Worm (Caenorhabditis elegans) whole organism, midembryonic: ENCODE measurements around the gene hsb-1.

Experiments
- T22C8.4 ChIP-seq: fragments of 200-800 bp; sonication (Bioruptor generic); IDR thresholded peaks from 2 replicates; pipeline ENCODE4 v1.3.6; 2022; ENCODE audit warnings: missing genetic modification characterization, missing compliant biosample characterization
- cog-1 ChIP-seq: sonication (generic microtip); optimal IDR thresholded peaks from 2 replicates; lab custom pipeline; 2016; ENCODE audit warnings: missing genetic modification characterization, missing compliant biosample characterization
- flt-1 ChIP-seq: fragments of 200-800 bp; sonication (Bioruptor generic); IDR thresholded peaks from 2 replicates; pipeline ENCODE4 v1.3.6; 2022; ENCODE audit warnings: missing genetic modification characterization, missing compliant biosample characterization
- klf-2 ChIP-seq: fragments of 200-800 bp; sonication (Bioruptor generic); conservative IDR thresholded peaks from 2 replicates; pipeline ENCODE4 v1.3.6; 2022; ENCODE audit warnings: missing genetic modification reagents, missing genetic modification characterization, missing compliant biosample characterization
- med-1 ChIP-seq: sonication (generic microtip); optimal IDR thresholded peaks from 2 replicates; lab custom pipeline; 2017; ENCODE audit warnings: missing genetic modification characterization, mild to moderate bottlenecking, missing compliant biosample characterization, antibody characterized with exemption, missing genetic modification reagents; ENCODE audit not compliant: insufficient read depth
- ref-1 ChIP-seq: fragments of 200-800 bp; sonication (Bioruptor generic); conservative IDR thresholded peaks from 2 replicates; pipeline ENCODE4 v1.3.6; 2022; ENCODE audit warnings: missing genetic modification reagents, missing genetic modification characterization, missing compliant biosample characterization
- tab-1 ChIP-seq: fragments of 200-800 bp; sonication (Bioruptor generic); IDR thresholded peaks from 2 replicates; pipeline ENCODE4 v1.3.6; 2022; ENCODE audit warnings: missing genetic modification characterization, missing compliant biosample characterization
- ztf-23 ChIP-seq: fragments of 200-800 bp; sonication (Bioruptor generic); IDR thresholded peaks from 2 replicates; pipeline ENCODE4 v1.3.6; 2022; ENCODE audit warnings: missing genetic modification reagents, missing genetic modification characterization, missing compliant biosample characterization
- ztf-29 ChIP-seq: fragments of 200-800 bp; sonication (Bioruptor generic); IDR thresholded peaks from 2 replicates; pipeline ENCODE4 v1.3.6; 2022; ENCODE audit warnings: missing genetic modification reagents, missing genetic modification characterization, missing compliant biosample characterization

The hsb-1 gene

ce11 chrIV:12585966-12586365, 18.9 kb upstream of the hsb-1 start, which contains the start of gene K08E7.8:
Gene K08E7.8 (minus strand): TSS chrIV:12586066.
- TF ChIP-seq cog-1 (no peak), ztf-29 (no peak), ref-1 (GFP tag; lab: Robert Waterston, UW) (no peak), T22C8.4 (no peak), flt-1 (GFP tag; lab: Robert Waterston, UW) (no peak), med-1 (no peak), klf-2 (no peak), ztf-23 (GFP tag; lab: Robert Waterston, UW) (no peak), tab-1 (GFP tag; lab: Robert Waterston, UW) (no peak)

- TF ChIP-seq cog-1 (no peak), ref-1 (GFP tag; lab: Robert Waterston, UW) (0 out of 2 replicates have a peak, but pooled peaks have one; percentile 44), ztf-23 (GFP tag; lab: Robert Waterston, UW) (0 out of 2 replicates have a peak, but pooled peaks have one; percentile 6)
Observed at ce11 chrIV:12584146-12584545, 17.1 kb upstream of the hsb-1 start.

ce11 chrIV:12583181-12583580, 16.2 kb upstream of the hsb-1 start:
- no peak for TF ChIP-seq ref-1 (GFP tag; lab: Robert Waterston, UW)
- no peak for TF ChIP-seq tab-1 (GFP tag; lab: Robert Waterston, UW)
- no peak for TF ChIP-seq cog-1
- TF ChIP-seq klf-2 = no peak
- TF ChIP-seq T22C8.4 = no peak
- no peak for TF ChIP-seq flt-1 (GFP tag; lab: Robert Waterston, UW)
- TF ChIP-seq med-1 = no peak
- TF ChIP-seq ztf-23 (GFP tag; lab: Robert Waterston, UW) = no peak
- TF ChIP-seq ztf-29 = no peak

ce11 chrIV:12581046-12581445, 14.0 kb upstream of the hsb-1 start, which contains the start of gene K08E7.6:
Gene K08E7.6 (minus strand): TSS chrIV:12581146.
- TF ChIP-seq T22C8.4 (no peak), med-1 (no peak), ztf-23 (GFP tag; lab: Robert Waterston, UW) (no peak), flt-1 (GFP tag; lab: Robert Waterston, UW) (no peak), klf-2 (no peak), tab-1 (GFP tag; lab: Robert Waterston, UW) (no peak), ref-1 (GFP tag; lab: Robert Waterston, UW) (no peak), ztf-29 (no peak), cog-1 (no peak)

- TF ChIP-seq cog-1 (no peak), ztf-29 (no peak), ref-1 (GFP tag; lab: Robert Waterston, UW) (no peak), med-1 (no peak), tab-1 (GFP tag; lab: Robert Waterston, UW) (no peak), klf-2 (no peak), T22C8.4 (no peak), ztf-23 (GFP tag; lab: Robert Waterston, UW) (no peak), flt-1 (GFP tag; lab: Robert Waterston, UW) (no peak)
Observed at ce11 chrIV:12574265-12574664, 7.2 kb upstream of the hsb-1 start.

- TF ChIP-seq med-1 = no peak
- no peak for TF ChIP-seq ref-1 (GFP tag; lab: Robert Waterston, UW)
- no peak for TF ChIP-seq cog-1
Observed at ce11 chrIV:12573068-12573467, 6.0 kb upstream of the hsb-1 start, which contains the start of gene K08E7.5. Gene K08E7.5 (plus strand): TSS chrIV:12573368.

- no peak for TF ChIP-seq flt-1 (GFP tag; lab: Robert Waterston, UW)
- no peak for TF ChIP-seq cog-1
- TF ChIP-seq ztf-29 = no peak
- no peak for TF ChIP-seq tab-1 (GFP tag; lab: Robert Waterston, UW)
- no peak for TF ChIP-seq ref-1 (GFP tag; lab: Robert Waterston, UW)
- TF ChIP-seq ztf-23 (GFP tag; lab: Robert Waterston, UW) = no peak
- TF ChIP-seq T22C8.4 = no peak
- TF ChIP-seq med-1 = no peak
- no peak for TF ChIP-seq klf-2
Observed at ce11 chrIV:12571047-12571446, 4.0 kb upstream of the hsb-1 start, which contains the start of gene K08E7.4. Gene K08E7.4 (minus strand): TSS chrIV:12571147.

ce11 chrIV:12570546-12570945, 3.5 kb upstream of the hsb-1 start:
- TF ChIP-seq med-1 (no peak), klf-2 (no peak), ztf-23 (GFP tag; lab: Robert Waterston, UW) (no peak), cog-1 (no peak)

- TF ChIP-seq tab-1 (GFP tag; lab: Robert Waterston, UW) = no peak
- TF ChIP-seq ztf-29 = no peak
- TF ChIP-seq cog-1 = no peak
- no peak for TF ChIP-seq ztf-23 (GFP tag; lab: Robert Waterston, UW)
- no peak for TF ChIP-seq flt-1 (GFP tag; lab: Robert Waterston, UW)
- no peak for TF ChIP-seq ref-1 (GFP tag; lab: Robert Waterston, UW)
- no peak for TF ChIP-seq klf-2
- TF ChIP-seq T22C8.4 = no peak
- no peak for TF ChIP-seq med-1
Observed at ce11 chrIV:12565933-12566540, 989 bp downstream of the hsb-1 start, which contains the start of gene eak-7. Gene eak-7 (minus strand): TSS chrIV:12565983.

- no peak for TF ChIP-seq ref-1 (GFP tag; lab: Robert Waterston, UW)
- no peak for TF ChIP-seq ztf-23 (GFP tag; lab: Robert Waterston, UW)
- no peak for TF ChIP-seq ztf-29
- no peak for TF ChIP-seq med-1
- TF ChIP-seq cog-1 = no peak
- TF ChIP-seq T22C8.4 = no peak
- TF ChIP-seq flt-1 (GFP tag; lab: Robert Waterston, UW) = no peak
- no peak for TF ChIP-seq tab-1 (GFP tag; lab: Robert Waterston, UW)
- TF ChIP-seq klf-2 = no peak
Observed at ce11 chrIV:12560568-12560967, 6.5 kb downstream of the hsb-1 start, which contains the start of gene snb-7. Gene snb-7 (plus strand): TSS chrIV:12560868.

- TF ChIP-seq ref-1 (GFP tag; lab: Robert Waterston, UW) (no peak), ztf-29 (no peak), tab-1 (GFP tag; lab: Robert Waterston, UW) (no peak), ztf-23 (GFP tag; lab: Robert Waterston, UW) (no peak), T22C8.4 (no peak), med-1 (no peak)
Observed at ce11 chrIV:12558925-12559450, 8.0 kb downstream of the hsb-1 start, which contains the start of the genes ZK795.2 and ZK795.3. Gene ZK795.2 (minus strand): TSS chrIV:12558975. Gene ZK795.3 (plus strand): TSS chrIV:12559365.
